Worm (Caenorhabditis elegans) whole organism, L4/young adult: ENCODE results near the gene F14H8.2.

ENCODE experiments used
- W03F9.2 ChIP-seq: fragments of 150-350 bp; optimal IDR thresholded peaks from 2 replicates; lab custom pipeline; 2014; ENCODE audit warnings: missing biosample characterization, missing genetic modification characterization
- dao-5 ChIP-seq: sonication (generic microtip); optimal IDR thresholded peaks from 2 replicates; lab custom pipeline; 2016; ENCODE audit warnings: missing genotype, missing genetic modification characterization, moderate library complexity, missing compliant biosample characterization
- him-1 ChIP-seq: sonication (generic microtip); optimal IDR thresholded peaks from 2 replicates; lab custom pipeline; 2016; ENCODE audit warnings: missing genotype, missing genetic modification reagents, missing genetic modification characterization, missing compliant biosample characterization

Gene F14H8.2

DNA sequence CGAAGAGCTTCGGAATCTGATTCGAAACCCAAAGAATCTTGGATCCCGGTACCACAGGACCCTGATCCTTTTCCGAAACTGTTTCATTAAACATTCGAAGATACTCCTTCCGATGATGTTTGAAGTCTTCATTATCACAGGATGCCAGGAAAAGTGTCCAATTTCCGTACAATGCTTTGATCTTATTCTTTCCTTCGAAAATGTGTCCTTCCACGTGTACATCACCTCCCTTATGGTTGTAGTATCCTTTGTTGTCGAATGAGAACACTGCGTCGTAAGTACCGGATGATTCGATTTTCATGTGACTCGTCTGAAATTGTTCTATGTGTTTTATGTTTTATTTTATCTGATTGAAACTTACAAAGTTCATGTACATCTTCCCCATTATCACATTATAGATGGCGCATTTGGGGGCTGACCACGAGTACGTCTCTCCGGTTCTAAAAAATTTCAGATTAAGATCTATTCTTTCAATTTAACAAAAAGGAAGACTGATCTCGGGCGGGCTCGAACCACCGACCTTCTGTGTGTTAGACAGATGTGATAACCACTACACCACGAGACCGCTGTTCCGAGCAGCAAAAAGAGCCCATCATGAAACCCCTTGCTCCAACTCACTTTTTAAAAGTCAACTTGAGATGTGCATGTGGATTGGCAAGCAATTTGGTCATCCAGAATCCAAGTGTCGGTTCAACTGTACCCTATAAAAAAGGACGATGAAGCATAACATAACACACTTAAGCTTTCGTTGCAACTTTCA is 7.4 kb downstream of the F14H8.2 start:
- no peak for TF ChIP-seq him-1
- no peak for TF ChIP-seq dao-5 (tag; lab: Kevin White, UChicago)
- no peak for TF ChIP-seq W03F9.2 (tag; lab: Kevin White, UChicago)

DNA sequence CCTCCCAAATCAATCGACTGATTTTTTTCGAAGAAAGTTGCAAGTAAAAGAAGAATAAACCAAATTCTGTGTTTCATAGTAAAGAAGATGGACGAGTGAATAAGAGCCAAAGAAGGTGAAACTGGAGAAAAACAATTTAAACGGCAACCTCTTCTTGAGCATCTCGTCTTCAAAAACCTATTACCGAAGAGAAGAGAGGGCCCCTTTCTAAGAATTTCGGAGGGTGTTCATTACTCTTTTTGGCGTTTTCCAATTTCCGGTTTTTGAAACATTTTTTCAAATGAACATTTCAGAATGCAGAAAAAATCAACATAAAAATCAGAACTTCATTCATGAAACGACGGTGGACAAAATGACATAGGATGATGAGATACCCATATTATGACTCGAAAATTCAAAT is 8.6 kb downstream of the F14H8.2 start, which contains the start of gene nmr-2:
nmr-2 (minus strand) TSS at position 101 of the 400 bp plus-strand sequence.
- TF ChIP-seq dao-5 (tag; lab: Kevin White, UChicago) (no peak), W03F9.2 (tag; lab: Kevin White, UChicago) (no peak), him-1 (no peak)

DNA sequence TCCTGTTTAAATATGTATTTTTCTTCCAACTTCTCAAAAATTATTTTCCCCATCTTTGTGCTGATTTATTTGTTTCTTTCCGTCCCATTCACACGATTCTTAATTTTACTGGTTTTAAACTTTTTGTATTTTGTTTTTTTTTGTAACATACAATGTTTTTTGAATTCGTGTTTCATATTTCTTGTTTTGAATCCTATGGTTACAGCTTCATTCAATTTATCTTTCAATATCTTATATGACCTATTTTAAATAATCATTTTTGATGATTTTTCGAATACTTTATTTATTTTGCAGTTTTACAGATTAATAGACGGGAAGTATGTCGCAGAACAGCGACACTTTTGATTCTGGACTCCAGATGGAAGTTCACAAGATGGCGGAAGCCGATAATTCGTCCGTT is 15.3 kb downstream of the F14H8.2 start, which contains the start of gene hrde-2:
hrde-2 (plus strand) TSS at position 301 of the 400 bp plus-strand sequence.
- TF ChIP-seq him-1 (no peak), W03F9.2 (tag; lab: Kevin White, UChicago) (no peak)

DNA sequence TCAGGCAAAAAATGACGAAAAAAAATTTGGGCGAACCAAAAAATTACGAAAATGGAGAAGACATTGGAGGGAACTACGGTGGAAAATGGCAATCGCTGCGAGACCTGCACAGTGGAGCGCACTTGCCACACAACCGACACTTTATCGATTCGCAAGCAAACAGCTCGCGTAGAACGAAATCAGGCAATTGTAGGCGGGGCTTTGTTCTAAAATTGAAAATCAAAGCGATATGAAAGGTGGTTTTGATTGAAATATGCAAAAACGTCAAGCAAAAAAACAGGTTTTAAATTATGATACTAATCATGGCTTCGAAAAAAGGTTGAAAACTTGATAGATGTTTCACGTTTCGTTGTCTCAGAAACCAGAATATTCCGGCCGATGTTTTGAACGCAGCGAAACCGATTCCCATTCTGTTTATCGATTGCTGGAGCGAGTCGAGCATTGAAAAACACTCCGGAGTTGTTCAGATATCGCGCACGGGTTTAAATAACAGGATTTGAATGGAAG is 17.9 kb downstream of the F14H8.2 start, which contains the start of the genes fib-1 and mut-15:
fib-1 (minus strand) TSS at position 40 of the 507 bp plus-strand sequence.
mut-15 (plus strand) TSS at position 360 of the 507 bp plus-strand sequence.
- TF ChIP-seq W03F9.2 (tag; lab: Kevin White, UChicago) (peak; percentile 90), him-1 (peak; percentile 55), dao-5 (tag; lab: Kevin White, UChicago) (no peak)

DNA sequence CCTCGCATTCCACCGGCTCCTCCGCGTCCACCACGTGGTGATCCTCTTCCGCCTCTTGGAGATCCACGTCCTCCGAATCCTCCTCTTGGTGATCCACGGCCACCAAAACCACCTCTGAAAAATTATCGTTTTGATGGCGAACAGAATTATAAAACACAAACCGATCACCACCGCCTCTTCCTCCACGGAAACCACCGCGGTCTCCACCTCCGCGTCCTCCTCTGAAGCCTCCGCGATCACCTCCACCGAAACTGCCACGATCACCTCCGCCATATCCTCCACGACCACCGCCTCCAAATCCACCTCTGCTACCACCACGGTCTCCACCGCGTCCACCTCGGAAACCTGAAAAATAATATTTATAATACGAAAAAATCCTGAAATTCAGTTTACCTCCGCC is 18.6 kb downstream of the F14H8.2 start:
- TF ChIP-seq dao-5 (tag; lab: Kevin White, UChicago) (no peak), him-1 (no peak), W03F9.2 (tag; lab: Kevin White, UChicago) (no peak)

DNA sequence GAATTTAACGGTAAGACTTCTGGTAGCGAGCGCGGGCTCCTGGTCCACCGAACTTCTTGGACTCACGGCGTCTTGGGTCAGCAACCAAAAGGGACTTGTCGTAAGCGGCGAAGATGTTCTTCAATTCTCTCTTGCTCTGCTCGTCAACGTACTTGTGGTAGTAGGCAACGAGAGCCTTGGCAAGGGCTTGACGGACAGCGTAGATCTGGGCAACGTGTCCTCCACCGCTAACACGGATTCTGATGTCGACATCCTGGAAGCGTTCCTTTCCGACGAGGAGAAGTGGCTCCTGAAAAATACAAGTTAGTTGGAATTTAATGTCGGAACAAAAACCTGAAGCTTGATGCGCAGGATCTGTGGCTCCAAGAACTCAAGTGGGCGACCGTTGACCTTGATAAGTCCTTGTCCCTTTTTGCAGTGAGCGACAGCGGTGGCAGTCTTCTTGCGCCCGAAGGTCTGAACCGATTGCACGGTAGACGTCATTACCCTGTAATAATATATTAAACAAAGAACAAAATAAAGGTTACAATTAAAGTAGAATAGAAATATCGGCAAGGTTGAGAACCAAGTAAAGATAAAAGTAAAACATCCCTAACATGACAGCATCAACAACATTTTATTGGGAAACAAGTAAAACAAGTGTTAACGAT is 19.9 kb downstream of the F14H8.2 start, which contains the start of gene rps-16:
rps-16 (minus strand) TSS at position 487 of the 650 bp plus-strand sequence.
- TF ChIP-seq dao-5 (tag; lab: Kevin White, UChicago) (peak; percentile 19), W03F9.2 (tag; lab: Kevin White, UChicago) (no peak)

DNA sequence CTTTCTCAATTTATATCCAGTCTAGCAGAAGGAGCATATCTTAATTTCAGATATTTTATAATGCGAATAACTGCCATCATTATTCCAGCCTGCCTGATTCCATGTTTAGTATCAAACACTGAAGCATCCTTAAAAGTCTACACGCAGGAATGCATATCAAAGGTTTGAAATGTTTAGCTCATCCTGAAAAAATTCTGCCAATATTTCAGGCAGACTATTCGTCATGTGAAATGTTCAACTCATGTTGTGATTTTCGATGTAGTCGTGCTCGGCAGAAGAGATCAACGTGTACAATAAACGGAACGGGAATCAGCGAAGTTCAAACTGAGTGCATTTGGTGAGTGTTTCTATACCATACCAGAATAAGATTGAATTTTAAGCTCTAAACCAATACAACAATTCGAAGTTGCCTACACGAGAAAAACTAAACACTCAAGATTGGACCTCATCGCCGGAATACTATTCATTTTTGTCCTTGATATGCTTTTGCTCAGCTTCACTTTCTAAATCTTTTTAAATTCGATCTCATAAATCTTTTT is 20.6 kb downstream of the F14H8.2 start, which contains the start of gene T01C3.11:
T01C3.11 (plus strand) TSS at position 51 of the 539 bp plus-strand sequence.
- no peak for TF ChIP-seq him-1
- TF ChIP-seq W03F9.2 (tag; lab: Kevin White, UChicago), result no peak
- no peak for TF ChIP-seq dao-5 (tag; lab: Kevin White, UChicago)

DNA sequence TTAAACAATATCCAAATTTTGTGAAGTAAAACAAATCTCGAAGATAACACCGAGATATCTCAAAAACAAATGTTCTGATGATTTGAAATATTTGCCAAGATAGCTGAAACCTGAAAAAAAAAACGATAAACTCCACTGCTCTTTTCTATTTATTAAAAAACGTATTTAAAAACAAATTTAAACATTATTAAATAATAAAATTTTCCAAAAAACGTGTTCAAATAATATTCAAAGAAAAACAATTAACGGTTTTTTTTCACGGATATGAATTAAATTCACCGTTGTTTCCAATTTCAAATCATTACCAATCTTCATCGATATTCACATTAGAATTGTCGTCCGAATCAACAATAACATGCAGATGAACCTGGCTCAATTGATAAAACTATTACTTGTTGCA is 23.9 kb downstream of the F14H8.2 start, which contains the start of gene irld-14:
irld-14 (plus strand) TSS at position 301 of the 400 bp plus-strand sequence.
- TF ChIP-seq him-1, result no peak
- no peak for TF ChIP-seq dao-5 (tag; lab: Kevin White, UChicago)
- TF ChIP-seq W03F9.2 (tag; lab: Kevin White, UChicago), result no peak

DNA sequence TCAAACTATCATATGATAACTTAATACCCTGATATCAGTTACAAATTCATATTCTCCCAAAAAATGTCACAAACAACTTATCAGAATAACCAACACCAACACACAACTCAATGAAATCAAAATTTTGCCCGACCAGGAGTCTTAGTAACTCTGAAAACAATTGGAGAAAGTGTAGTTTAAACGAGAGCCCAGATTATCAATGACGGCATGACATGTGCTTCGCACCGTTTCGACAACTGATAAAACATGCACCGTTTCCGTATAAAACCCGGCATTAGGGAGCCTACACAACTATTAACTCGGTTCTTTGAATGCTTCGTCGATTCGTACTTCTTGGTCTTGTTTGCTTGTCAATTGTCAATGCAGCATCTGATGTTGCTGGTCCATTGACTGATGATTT is 26.5 kb downstream of the F14H8.2 start, which contains the start of gene fil-1:
fil-1 (plus strand) TSS at position 219 of the 400 bp plus-strand sequence.
- TF ChIP-seq W03F9.2 (tag; lab: Kevin White, UChicago), result no peak
- TF ChIP-seq dao-5 (tag; lab: Kevin White, UChicago), result no peak
- no peak for TF ChIP-seq him-1

DNA sequence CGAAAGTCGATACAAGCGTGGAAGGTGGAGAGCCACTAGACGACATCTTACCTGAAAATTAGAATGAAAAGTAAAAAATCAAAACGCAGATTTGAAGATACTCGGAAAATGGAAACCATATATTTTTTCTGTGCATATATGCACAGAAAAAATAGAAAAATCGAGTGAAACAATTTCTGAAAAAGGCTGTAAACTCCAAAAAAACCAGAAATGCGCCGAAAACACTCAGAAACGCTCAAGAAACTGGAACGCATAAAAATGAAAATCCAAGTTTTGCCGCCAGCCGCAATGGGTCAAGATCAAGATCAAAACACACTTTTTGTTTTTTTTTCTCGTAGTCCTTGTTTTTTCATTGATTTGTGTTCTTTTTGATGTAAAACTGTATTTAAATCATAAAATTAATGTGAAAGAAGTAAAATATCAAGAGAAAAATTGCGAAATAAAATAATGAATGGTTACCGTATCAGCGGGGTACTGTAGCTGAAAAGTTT is 27.5 kb downstream of the F14H8.2 start, which contains the start of gene T01C3.3:
T01C3.3 (minus strand) TSS at position 51 of the 491 bp plus-strand sequence.
- TF ChIP-seq dao-5 (tag; lab: Kevin White, UChicago) (no peak), him-1 (no peak), W03F9.2 (tag; lab: Kevin White, UChicago) (no peak)

DNA sequence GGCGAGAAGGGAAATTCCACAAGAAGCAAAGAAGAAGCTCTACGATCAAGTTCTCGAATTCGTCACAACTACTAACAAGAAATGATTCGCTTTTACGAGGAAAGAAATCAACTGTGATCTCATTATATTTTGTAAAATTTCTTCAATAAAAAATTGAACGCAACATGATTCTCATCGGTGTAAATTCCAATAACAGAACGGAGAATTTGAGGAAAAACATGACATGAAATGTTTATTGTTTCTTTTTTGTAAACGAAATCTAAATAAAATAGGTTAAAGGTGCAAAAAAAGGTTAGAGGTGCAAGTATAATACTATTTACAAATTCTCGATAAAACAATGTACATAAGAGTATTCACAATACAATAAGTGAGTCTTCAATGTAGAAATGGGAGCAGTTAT is 28.6 kb downstream of the F14H8.2 start:
- TF ChIP-seq dao-5 (tag; lab: Kevin White, UChicago) (no peak), him-1 (no peak), W03F9.2 (tag; lab: Kevin White, UChicago) (no peak)

DNA sequence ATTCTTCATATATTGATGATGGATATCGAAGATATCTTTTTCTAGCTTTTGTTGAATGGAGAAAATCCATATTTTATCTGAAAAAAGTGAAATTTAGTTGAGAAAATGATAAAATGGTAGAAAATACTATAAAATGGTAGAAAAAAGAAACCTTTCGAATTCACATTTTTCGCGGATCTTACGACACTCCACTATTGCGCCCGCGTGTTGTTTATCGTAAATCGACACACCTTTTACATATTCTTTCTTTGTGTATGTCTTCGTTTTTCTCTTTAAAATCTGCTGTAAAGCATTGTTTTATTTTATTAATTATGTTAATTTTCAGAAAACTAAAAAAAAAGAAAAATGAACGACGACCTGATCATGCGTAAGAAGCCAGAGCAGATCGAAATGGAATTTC is 29.3 kb downstream of the F14H8.2 start, which contains the start of the genes cdt-2 and T01C3.2:
cdt-2 (minus strand) TSS at position 284 of the 400 bp plus-strand sequence.
T01C3.2 (plus strand) TSS at position 326 of the 400 bp plus-strand sequence.
- TF ChIP-seq him-1, result no peak
- TF ChIP-seq dao-5 (tag; lab: Kevin White, UChicago), result no peak
- TF ChIP-seq W03F9.2 (tag; lab: Kevin White, UChicago), result no peak

DNA sequence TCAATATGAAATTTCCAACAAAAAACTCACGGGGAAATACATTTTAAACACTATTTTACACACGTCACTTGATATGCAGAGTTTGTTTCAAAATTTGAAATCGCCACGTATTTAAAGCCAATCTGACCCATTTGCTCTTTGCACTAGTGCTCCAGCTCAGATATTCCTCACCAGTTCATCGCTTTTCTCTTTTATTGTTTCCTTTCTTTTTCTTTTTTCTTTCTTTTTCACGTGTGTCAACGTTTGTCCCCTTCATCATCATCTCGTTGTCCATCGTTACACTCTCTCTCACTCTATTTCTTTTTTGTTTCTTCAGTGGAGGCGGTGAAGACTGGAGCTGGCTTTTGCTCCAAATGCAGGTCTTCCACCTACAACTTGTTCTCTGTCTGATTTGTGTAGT is 35.5 kb downstream of the F14H8.2 start, which contains the start of gene F02D8.4:
F02D8.4 (plus strand) TSS at position 301 of the 400 bp plus-strand sequence.
- no peak for TF ChIP-seq W03F9.2 (tag; lab: Kevin White, UChicago)
- no peak for TF ChIP-seq him-1
- no peak for TF ChIP-seq dao-5 (tag; lab: Kevin White, UChicago)
